Fruit fly (Drosophila melanogaster): Measurements from ENCODE around the gene pros.

Gene pros

DNA sequence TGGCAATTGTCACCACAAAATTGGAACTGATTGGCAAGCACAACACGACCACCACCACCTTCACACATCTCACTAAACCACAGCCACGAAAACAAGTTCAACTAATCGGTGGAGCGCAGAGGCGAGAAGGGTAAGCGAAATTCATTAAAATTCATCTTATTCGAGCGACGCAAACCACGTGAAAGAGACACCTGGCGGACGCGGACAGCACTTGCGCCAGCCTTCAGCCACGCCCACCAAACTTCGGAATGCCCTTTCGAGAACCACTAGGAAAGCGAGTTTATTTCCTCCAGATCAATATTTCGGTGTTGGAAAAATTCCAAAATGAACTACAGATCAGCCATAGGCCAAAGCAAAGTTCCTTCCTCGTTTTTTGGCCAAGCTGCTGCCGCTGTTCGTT is 67.3 kb downstream of the pros start:
- no peak for TF ChIP-seq CG17801 (GFP tag; optimal IDR thresholded peaks at IDR 0.05; ENCODE audit: partially characterized antibody)

DNA sequence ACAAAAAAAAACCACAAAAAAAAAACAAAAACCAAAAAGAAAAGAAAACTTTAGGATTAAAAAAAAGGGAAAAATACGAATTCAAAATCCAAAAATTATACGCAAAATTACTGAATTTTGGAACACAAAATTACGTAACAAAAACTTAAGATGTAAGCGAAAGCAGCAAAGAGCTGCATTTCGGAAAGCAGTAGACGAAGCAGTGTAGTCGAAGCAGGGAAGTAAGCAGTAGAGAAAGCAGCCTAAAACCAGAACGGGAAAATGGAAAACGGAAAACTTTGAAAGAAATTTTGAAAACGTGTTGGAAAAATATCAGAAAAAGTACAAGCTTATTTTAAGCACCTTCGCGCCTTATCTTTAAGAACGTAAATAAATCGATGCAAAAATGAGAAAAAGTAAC is 74.6 kb downstream of the pros start:
- TF ChIP-seq CG17801 (GFP tag; optimal IDR thresholded peaks at IDR 0.05; ENCODE audit: partially characterized antibody) = no peak

DNA sequence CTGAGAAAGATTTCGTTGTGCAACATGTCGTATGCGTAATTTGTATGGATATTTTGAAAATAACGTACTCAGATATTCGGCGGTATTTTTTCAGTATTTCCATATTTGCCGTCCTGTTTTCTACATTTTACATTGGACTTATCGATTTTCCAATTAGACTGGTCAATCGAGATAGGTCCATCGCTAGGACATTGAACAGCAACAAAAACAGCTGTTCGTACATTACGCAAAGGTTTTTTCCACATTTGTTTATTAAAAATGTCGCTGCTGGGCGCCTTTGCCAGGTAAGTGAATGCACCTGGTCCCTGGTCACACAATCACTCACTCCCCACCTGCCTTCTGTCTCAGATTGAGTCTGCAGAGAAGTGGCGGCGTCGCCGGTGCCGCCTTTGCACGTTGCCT is 79.5 kb downstream of the pros start, which contains the start of gene mRpL40:
Gene mRpL40, plus strand, starts transcription at position 186 of the 402 bp plus-strand sequence.
- no peak for TF ChIP-seq CG17801 (GFP tag; optimal IDR thresholded peaks at IDR 0.05; ENCODE audit: partially characterized antibody)

DNA sequence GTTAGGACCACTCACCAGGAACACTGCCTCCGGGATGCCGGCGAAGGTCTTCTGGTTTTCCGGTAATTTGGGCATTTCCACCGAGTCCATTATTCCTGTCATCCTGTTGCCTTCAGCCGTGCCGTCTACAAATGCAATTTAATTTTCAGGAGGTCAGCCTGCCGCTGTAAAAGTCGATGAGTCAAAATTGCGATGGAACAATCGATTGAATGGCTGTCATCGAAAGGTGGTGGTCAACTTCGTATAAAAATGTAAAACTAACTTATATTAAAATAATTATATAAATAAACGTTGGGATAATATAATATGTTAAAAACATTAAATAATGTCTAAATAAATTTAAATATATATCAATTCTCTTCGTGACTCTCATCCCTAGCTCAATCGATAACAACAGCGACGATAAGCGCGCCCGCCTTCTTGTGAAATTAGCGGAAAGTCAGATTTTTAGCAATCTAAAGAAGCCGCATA is 81.4 kb downstream of the pros start, which contains the start of the genes mgr and Irbp:
Gene mgr, minus strand, starts transcription at position 209 of the 471 bp plus-strand sequence.
Gene Irbp, plus strand, starts transcription at position 381 of the 471 bp plus-strand sequence.
- TF ChIP-seq CG17801 (GFP tag; optimal IDR thresholded peaks at IDR 0.05; ENCODE audit: partially characterized antibody) = peak; percentile 97

DNA sequence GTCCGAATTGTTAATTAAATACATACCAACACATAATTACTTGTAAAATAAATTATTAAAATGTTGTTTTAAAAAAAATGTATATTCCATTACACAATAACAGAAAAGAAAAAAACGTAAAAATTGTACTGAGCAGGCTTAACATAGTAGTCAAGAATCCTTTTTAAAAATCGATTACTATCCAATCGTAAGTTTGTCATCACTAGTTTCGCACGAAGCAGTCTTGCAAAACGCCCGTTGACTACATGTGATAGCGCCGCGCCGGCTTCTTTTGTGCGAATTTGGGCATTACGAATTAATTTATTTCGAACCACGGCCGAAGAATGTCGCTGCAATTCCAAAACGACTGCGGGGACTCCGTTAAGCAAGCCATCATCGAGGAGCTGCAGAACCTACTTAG is 84.1 kb downstream of the pros start, which contains the start of gene Ipo9:
Gene Ipo9, plus strand, starts transcription at position 152 of the 400 bp plus-strand sequence.
- TF ChIP-seq CG17801 (GFP tag; optimal IDR thresholded peaks at IDR 0.05; ENCODE audit: partially characterized antibody) = no peak

DNA sequence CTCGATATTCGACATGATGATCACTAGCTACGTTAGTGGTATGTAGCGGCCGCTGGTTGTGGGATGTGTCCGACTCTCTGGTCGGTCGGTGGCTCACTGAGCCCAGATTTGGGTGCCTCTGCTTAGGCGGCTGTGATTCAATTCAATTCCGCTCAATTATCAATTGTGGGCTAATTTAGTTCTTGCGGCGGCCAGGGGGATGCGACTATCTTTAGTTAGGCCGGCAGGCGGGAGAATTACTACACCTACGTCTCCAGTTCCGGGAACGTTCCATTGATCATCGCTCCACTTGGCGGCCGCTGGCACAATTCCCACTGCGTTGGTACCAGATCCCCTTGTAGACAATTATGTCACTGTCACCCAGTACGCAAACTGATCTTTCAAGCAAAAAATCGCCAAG is 90.3 kb downstream of the pros start, which contains the start of the genes bumpel and CG45676:
Gene bumpel, minus strand, starts transcription at position 101 of the 400 bp plus-strand sequence.
Gene CG45676, plus strand, starts transcription at position 318 of the 400 bp plus-strand sequence.
- no peak for TF ChIP-seq CG17801 (GFP tag; optimal IDR thresholded peaks at IDR 0.05; ENCODE audit: partially characterized antibody)

DNA sequence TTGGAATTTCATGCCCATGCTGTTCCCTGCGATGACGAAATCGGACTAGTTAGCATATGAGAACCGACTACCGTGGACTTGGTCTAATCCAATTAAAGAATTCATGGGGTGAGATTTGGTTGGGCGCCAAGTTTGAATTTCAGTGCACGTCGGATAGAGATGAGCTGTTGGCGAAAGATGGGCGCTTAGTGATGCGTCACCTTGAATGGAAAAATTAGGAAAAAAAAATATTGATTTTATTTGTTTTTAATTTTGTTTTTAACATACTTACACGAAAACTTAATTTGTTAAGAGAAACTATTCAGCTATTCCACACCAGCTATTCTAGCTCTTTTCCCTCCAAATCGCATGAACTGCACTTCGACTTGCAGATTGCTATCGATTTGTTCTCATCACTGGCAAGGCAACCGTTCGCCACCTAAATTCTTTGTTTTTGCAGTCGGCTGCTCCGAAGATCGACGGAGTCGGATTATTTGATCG is 93.4 kb downstream of the pros start, which contains the start of the genes ninaG and Sptz:
Gene ninaG, minus strand, starts transcription at position 51 of the 480 bp plus-strand sequence.
Gene Sptz, plus strand, starts transcription at position 450 of the 480 bp plus-strand sequence.
- TF ChIP-seq CG17801 (GFP tag; optimal IDR thresholded peaks at IDR 0.05; ENCODE audit: partially characterized antibody) = peak; percentile 83

DNA sequence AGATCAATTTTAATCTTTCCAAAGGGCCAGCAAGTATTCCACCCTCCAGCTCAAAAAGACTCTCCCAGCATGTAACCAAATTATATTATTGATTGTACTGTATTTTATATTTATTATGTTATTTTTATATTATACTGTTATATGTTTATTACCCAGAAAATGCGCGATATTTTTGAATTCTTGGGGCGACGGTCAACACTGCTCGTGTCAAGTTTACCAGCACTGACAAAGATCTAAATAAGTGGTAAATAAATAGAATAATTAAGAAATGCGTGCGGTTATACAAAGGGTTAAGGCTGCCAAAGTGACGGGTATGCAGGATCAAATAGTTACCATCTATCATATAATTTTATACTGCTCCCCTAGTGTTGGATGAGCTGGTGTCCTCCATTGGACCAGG is 101.5 kb downstream of the pros start, which contains the start of gene Dtd:
Gene Dtd, plus strand, starts transcription at position 248 of the 400 bp plus-strand sequence.
- no peak for TF ChIP-seq CG17801 (GFP tag; optimal IDR thresholded peaks at IDR 0.05; ENCODE audit: partially characterized antibody)

DNA sequence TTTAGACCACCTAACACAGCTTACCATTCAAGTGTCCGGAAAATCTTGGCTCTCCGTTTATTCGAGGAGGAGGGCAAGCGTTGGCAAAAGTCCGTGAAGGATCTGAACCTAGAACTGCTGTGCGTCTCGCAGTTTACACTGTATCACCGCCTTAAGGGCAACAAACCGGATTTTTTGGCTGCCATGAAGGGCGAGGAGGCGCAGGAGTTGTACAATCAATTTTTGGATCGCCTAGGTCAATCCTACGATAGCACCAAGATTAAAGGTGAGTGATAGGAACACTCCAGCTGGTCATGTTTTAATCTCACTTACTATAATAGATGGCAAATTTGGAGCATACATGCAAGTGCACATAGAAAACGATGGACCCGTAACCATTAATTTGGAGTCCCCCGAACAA is 102.0 kb downstream of the pros start:
- TF ChIP-seq CG17801 (GFP tag; optimal IDR thresholded peaks at IDR 0.05; ENCODE audit: partially characterized antibody) = no peak

DNA sequence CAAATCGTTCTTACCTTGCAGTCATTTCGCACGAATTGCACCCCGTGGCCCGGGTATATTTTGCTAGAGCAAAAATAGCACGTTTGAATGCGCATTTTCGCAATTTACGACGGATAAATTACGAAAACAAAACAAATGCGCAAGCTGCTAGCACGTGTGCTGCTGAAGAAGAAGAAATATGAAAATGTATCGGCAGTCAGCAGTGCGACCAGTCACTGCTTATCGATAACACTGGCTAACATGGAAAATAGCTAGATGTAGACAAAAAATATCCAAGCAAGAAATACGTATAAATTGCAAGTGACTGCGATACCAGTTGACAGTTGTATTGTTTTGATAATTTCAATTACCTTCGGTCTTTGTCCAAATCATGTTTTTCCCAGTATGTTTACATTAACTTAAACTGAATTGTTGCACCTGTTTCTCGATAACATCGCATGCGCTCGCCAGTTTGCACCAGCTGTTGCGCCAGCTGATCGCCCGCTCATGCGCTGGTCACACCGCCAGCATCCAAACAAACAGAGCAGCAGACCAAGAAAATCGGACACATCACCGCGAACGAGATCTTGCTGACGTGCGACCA is 103.2 kb downstream of the pros start, which contains the start of the genes RpL24-like and CG5276:
Gene RpL24-like, minus strand, starts transcription at position 188 of the 583 bp plus-strand sequence.
Gene CG5276, plus strand, starts transcription at position 344 of the 583 bp plus-strand sequence.
- TF ChIP-seq CG17801 (GFP tag; optimal IDR thresholded peaks at IDR 0.05; ENCODE audit: partially characterized antibody) = peak; percentile 4

DNA sequence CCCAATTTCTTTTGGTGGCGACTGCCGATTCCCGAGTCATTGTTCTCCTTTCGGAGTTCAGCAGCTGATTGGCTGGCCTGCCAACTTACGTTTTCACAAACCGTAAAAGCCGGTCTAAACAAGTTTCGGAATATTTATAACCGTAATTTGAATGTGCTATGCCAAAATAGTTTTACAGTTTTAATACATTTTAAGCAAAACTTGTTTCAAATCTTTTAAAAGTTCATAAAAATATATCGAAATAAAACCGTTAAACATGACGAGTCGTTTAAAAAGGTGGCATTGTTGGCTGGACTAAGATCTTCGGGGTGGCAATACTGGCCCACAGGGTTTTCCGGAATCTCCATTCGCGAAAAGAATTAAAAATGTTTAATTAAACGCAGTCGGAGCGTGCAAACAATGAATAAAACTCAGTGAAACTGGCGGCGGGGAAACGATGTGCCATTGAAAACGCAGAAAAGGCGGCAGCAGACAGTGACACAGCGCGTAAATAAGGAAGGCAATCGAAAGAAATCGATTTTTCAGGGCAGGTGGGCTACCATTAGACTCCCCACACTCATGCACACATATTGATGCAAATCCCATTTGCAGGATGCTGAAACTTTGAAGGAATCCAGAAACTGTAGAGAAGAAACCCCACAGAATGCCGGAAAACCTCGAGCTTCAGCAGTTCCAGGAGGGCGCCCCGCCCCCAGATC is 107.4 kb downstream of the pros start, which contains the start of the genes Exd2 and CG5281:
Gene Exd2, minus strand, starts transcription at position 167 of the 698 bp plus-strand sequence.
Gene CG5281, plus strand, starts transcription at position 314 of the 698 bp plus-strand sequence.
- TF ChIP-seq CG17801 (GFP tag; optimal IDR thresholded peaks at IDR 0.05; ENCODE audit: partially characterized antibody) = peak; percentile 21

DNA sequence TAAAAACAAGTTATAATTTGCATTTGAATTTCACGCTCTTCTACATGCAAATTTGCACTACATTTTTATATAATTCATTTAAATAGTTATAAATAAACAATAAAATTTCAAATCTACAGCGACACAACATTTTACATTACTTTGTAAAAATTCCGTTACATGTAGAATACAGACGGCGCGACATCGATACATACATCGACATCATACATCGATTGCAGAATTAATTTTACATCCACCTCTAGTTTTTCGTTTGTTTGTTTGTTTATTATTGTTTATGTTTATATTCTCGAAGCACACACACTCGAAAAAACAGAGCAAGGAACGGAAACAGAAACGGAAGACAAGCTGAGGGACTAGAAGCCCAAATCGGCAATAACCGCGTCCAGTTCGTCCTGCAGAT is 109.2 kb downstream of the pros start, which contains the start of gene CG17230:
Gene CG17230, plus strand, starts transcription at position 258 of the 400 bp plus-strand sequence.
- TF ChIP-seq CG17801 (GFP tag; optimal IDR thresholded peaks at IDR 0.05; ENCODE audit: partially characterized antibody) = no peak

DNA sequence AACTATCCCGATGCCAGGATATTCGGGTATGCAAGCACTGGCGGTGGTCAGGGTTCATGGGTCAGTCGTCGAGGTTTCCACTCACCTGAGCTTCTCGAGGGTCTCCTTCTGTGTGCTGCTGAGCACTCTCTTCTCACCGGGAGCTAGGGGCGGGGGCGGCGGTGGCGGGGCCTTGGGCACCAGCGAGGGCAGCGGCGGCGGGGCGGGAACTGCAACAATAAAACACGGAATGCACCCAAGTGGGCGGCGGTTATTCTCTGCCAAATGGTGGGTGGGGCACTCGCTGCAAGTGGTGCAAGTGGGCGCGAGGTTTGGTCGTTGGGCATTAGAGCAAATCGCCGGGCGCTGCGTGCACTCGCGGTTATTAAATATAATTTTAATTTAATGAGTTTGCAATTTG is 112.8 kb downstream of the pros start:
- no peak for TF ChIP-seq CG17801 (GFP tag; optimal IDR thresholded peaks at IDR 0.05; ENCODE audit: partially characterized antibody)

DNA sequence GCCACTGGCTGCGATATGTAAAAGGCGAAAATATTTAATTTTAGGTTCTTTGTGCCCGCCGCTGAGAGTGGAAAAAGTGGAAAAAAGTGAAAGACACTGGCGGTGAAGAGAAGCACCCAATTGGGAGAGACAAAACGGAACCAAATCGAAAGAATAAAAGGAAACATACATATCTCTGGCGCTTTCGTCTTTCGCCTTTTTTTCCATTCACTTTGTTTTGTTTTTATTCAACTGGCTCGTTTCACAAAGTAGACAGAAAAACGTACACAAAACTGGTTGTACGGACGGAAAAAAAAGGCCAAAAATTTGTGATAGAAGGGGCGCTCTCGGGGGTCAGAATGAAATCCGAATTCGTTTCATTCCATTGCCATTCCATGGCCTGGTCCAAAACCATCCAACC is 121.4 kb downstream of the pros start:
- no peak for TF ChIP-seq CG17801 (GFP tag; optimal IDR thresholded peaks at IDR 0.05; ENCODE audit: partially characterized antibody)

Measured in ovary, adult (tissue).